Worm (Caenorhabditis elegans) whole organism, L2 larva: ENCODE data around the gene pars-1.

ENCODE experiments used
- C34F6.9 ChIP-seq: fragments of 150-350 bp; optimal IDR thresholded peaks from 2 replicates; lab custom pipeline; 2014; ENCODE audit warnings: missing biosample characterization, missing genetic modification characterization
- F13H6.1 ChIP-seq: sonication (generic microtip); optimal IDR thresholded peaks from 2 replicates; lab custom pipeline; 2016; ENCODE audit warnings: missing genetic modification characterization, missing compliant biosample characterization
- alr-1 ChIP-seq: fragments of 150-350 bp; optimal IDR thresholded peaks from 2 replicates; lab custom pipeline; 2014; ENCODE audit warnings: missing biosample characterization, missing genetic modification characterization
- aly-2 ChIP-seq: fragments of 150-350 bp; optimal IDR thresholded peaks from 2 replicates; lab custom pipeline; 2014; ENCODE audit warnings: missing biosample characterization, missing genetic modification characterization
- ama-1 ChIP-seq: fragments of 150-350 bp; optimal IDR thresholded peaks from 2 replicates; lab custom pipeline; 2018; ENCODE audit warnings: inconsistent platforms
- blmp-1 ChIP-seq: sonication (generic microtip); optimal IDR thresholded peaks from 2 replicates; lab custom pipeline; 2017; ENCODE audit warnings: missing genetic modification characterization, mild to moderate bottlenecking, missing compliant biosample characterization, antibody characterized with exemption, moderate library complexity; ENCODE audit not compliant: insufficient read depth
- ceh-16 ChIP-seq: fragments of 150-350 bp; optimal IDR thresholded peaks from 2 replicates; lab custom pipeline; 2014; ENCODE audit warnings: missing biosample characterization, missing genetic modification characterization
- crh-2 ChIP-seq: sonication (generic microtip); optimal IDR thresholded peaks from 2 replicates; lab custom pipeline; 2017; ENCODE audit warnings: missing biosample characterization, missing genetic modification characterization
- dmd-4 ChIP-seq: sonication (generic microtip); optimal IDR thresholded peaks from 2 replicates; lab custom pipeline; 2017; ENCODE audit warnings: missing biosample characterization, missing genetic modification characterization
- egl-27 ChIP-seq: sonication (generic microtip); optimal IDR thresholded peaks from 3 replicates; lab custom pipeline; 2017; ENCODE audit warnings: missing biosample characterization, missing genetic modification reagents, missing genetic modification characterization
- elt-1 ChIP-seq: fragments of 150-350 bp; optimal IDR thresholded peaks from 2 replicates; lab custom pipeline; 2014; ENCODE audit warnings: missing biosample characterization, missing genetic modification characterization
- elt-3 ChIP-seq: sonication (generic microtip); optimal IDR thresholded peaks from 2 replicates; lab custom pipeline; 2017; ENCODE audit warnings: missing biosample characterization, missing genetic modification characterization
- gmeb-1 ChIP-seq: fragments of 150-350 bp; optimal IDR thresholded peaks from 2 replicates; lab custom pipeline; 2014; ENCODE audit warnings: missing biosample characterization, missing genetic modification characterization
- lin-13 ChIP-seq: fragments of 150-350 bp; optimal IDR thresholded peaks from 2 replicates; lab custom pipeline; 2014; ENCODE audit warnings: missing biosample characterization, missing genetic modification reagents, missing genetic modification characterization
- lin-39 ChIP-seq: fragments of 150-350 bp; optimal IDR thresholded peaks from 2 replicates; lab custom pipeline; 2014; ENCODE audit warnings: missing biosample characterization, missing genetic modification reagents, missing genetic modification characterization
- lsy-2 ChIP-seq, 2 experiments: fragments of 150-350 bp in 1 of 2; sonication (generic microtip) in 1 of 2; optimal IDR thresholded peaks; 2 replicates each; lab custom pipeline; 2014 to 2017; ENCODE audit warnings: missing biosample characterization in 2 of 2, missing genetic modification characterization in 2 of 2
- mbf-1 ChIP-seq: sonication (generic microtip); optimal IDR thresholded peaks from 2 replicates; lab custom pipeline; 2017; ENCODE audit warnings: missing biosample characterization, missing genetic modification characterization
- nhr-10 ChIP-seq: sonication (generic microtip); optimal IDR thresholded peaks from 2 replicates; lab custom pipeline; 2017; ENCODE audit warnings: missing biosample characterization, missing genetic modification characterization
- nhr-11 ChIP-seq: fragments of 150-350 bp; optimal IDR thresholded peaks from 2 replicates; lab custom pipeline; 2014; ENCODE audit warnings: missing biosample characterization, missing genetic modification characterization
- nhr-12 ChIP-seq: fragments of 150-350 bp; optimal IDR thresholded peaks from 2 replicates; lab custom pipeline; 2014; ENCODE audit warnings: missing biosample characterization, missing genetic modification characterization
- nhr-129 ChIP-seq: fragments of 150-350 bp; optimal IDR thresholded peaks from 2 replicates; lab custom pipeline; 2014; ENCODE audit warnings: missing biosample characterization, missing genetic modification characterization
- nhr-21 ChIP-seq: fragments of 150-350 bp; optimal IDR thresholded peaks from 2 replicates; lab custom pipeline; 2014; ENCODE audit warnings: missing biosample characterization, missing genetic modification characterization
- nhr-237 ChIP-seq: fragments of 150-350 bp; optimal IDR thresholded peaks from 2 replicates; lab custom pipeline; 2014; ENCODE audit warnings: missing biosample characterization, missing genetic modification characterization
- nhr-6 ChIP-seq: fragments of 150-350 bp; optimal IDR thresholded peaks from 2 replicates; lab custom pipeline; 2014; ENCODE audit warnings: missing biosample characterization, missing genetic modification characterization
- nhr-77 ChIP-seq: fragments of 150-350 bp; optimal IDR thresholded peaks from 2 replicates; lab custom pipeline; 2014; ENCODE audit warnings: missing biosample characterization, missing genetic modification characterization
- sma-9 ChIP-seq, 2 experiments: fragments of 150-350 bp in 1 of 2; sonication (generic microtip) in 1 of 2; optimal IDR thresholded peaks; 2 replicates each; lab custom pipeline; 2014 to 2016; ENCODE audit warnings: missing genetic modification characterization in 2 of 2, mild to moderate bottlenecking in 1 of 2, missing biosample characterization in 1 of 2, missing compliant biosample characterization in 1 of 2, missing genetic modification reagents in 1 of 2, moderate library complexity in 1 of 2
- unc-39 ChIP-seq: fragments of 150-350 bp; optimal IDR thresholded peaks from 2 replicates; lab custom pipeline; 2014; ENCODE audit warnings: missing biosample characterization, missing genetic modification characterization
- unc-55 ChIP-seq: fragments of 150-350 bp; sonication (generic microtip); optimal IDR thresholded peaks from 3 replicates; lab custom pipeline; 2014; ENCODE audit warnings: missing biosample characterization, missing genetic modification reagents, missing genetic modification characterization
- unc-62 ChIP-seq: fragments of 150-350 bp; optimal IDR thresholded peaks from 2 replicates; lab custom pipeline; 2014; ENCODE audit warnings: missing biosample characterization, missing genetic modification reagents, missing genetic modification characterization
- zag-1 ChIP-seq: fragments of 150-350 bp; optimal IDR thresholded peaks from 2 replicates; lab custom pipeline; 2014; ENCODE audit warnings: missing biosample characterization, missing genetic modification characterization
- ztf-11 ChIP-seq: sonication (generic microtip); optimal IDR thresholded peaks from 2 replicates; lab custom pipeline; 2017; ENCODE audit warnings: missing biosample characterization, missing genetic modification characterization
- ztf-4 ChIP-seq: fragments of 150-350 bp; optimal IDR thresholded peaks from 2 replicates; lab custom pipeline; 2014; ENCODE audit warnings: missing biosample characterization, missing genetic modification characterization

pars-1 gene

ce11 chrIII:7239416-7239815, 589 bp downstream of the pars-1 start:
- TF ChIP-seq F13H6.1 (tag; lab: Kevin White, UChicago), result no peak
- TF ChIP-seq ztf-4 (tag; lab: Kevin White, UChicago), result no peak
- TF ChIP-seq dmd-4 (tag; lab: Kevin White, UChicago), result no peak
- no peak for TF ChIP-seq unc-39
- TF ChIP-seq elt-3 (tag; lab: Kevin White, UChicago), result no peak
- no peak for TF ChIP-seq gmeb-1
- no peak for TF ChIP-seq ztf-11
- no peak for TF ChIP-seq nhr-77
- TF ChIP-seq aly-2 (tag; lab: Kevin White, UChicago), result no peak
- no peak for TF ChIP-seq nhr-12 (tag; lab: Kevin White, UChicago)
- TF ChIP-seq alr-1 (tag; lab: Kevin White, UChicago), result no peak

DNA sequence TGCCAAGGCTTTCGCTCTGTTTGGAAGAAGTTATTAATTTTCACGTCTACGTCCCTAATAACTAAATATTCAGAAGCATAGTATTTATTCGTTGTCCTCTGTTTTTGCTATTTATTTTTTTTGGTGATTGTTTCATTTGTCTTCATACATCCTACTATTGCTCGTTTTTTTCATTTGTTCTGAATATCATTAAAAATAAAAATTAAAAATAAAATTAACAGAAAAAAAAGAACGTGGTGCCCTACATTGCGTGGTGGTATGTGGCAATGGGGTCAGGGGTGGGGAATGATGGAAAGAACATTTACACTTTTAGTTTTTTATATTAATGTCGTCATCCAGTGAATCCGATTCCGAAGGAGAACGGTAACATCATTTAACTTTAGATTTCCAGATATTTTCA, 2.2 kb downstream of the pars-1 start, which contains the start of gene ztf-31:
TSS of gene ztf-31 (plus strand) at position 301 of the 400 bp plus-strand sequence.
- TF ChIP-seq unc-62 (GFP tag; lab: Kevin White, UChicago) (no peak), aly-2 (tag; lab: Kevin White, UChicago) (no peak), nhr-237 (tag; lab: Kevin White, UChicago) (no peak), sma-9 (GFP tag; optimal IDR thresholded peaks at IDR 0.05; lab: Kevin White, UChicago) (no peak), sma-9 (tag; optimal IDR thresholded peaks at IDR 0.05; lab: Kevin White, UChicago) (no peak), nhr-10 (no peak), zag-1 (no peak)

- TF ChIP-seq ztf-4 (tag; lab: Kevin White, UChicago) (no peak), unc-39 (no peak), unc-62 (GFP tag; lab: Kevin White, UChicago) (no peak), egl-27 (tag; lab: Kevin White, UChicago) (no peak), aly-2 (tag; lab: Kevin White, UChicago) (no peak), nhr-10 (no peak), blmp-1 (tag; lab: Kevin White, UChicago) (no peak), lsy-2 (tag; optimal IDR thresholded peaks at IDR 0.05; lab: Kevin White, UChicago) (no peak), mbf-1 (tag; lab: Kevin White, UChicago) (no peak), nhr-21 (no peak), lin-39 (tag; lab: Kevin White, UChicago) (no peak), dmd-4 (tag; lab: Kevin White, UChicago) (no peak), nhr-12 (tag; lab: Kevin White, UChicago) (no peak), nhr-77 (no peak), ama-1 (no peak), elt-1 (no peak), ceh-16 (no peak)
These were observed 4.2 kb downstream of the pars-1 start, which contains the start of gene osm-10 for ce11 chrIII:7242988-7243387. osm-10 (plus strand) TSS chrIII:7243280.

DNA sequence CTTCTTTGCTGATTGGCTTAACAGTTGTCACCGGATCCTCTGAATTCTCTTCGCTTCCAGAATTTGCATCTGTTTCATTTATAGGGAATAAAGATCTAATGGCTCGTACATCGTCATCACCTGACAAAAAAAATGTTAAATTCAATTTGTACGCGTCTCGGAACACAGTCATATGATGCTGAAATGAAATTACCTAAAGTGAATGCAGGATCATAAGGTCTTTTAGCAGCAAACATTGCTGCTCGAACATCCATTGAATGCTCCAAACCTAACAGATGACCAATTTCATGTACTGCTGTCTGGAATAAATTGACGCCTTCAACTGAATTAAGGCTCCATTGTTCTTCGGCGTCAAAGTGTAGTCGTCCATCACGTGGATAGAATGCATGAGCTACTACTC, 7.6 kb downstream of the pars-1 start:
- TF ChIP-seq nhr-12 (tag; lab: Kevin White, UChicago) (no peak), ztf-4 (tag; lab: Kevin White, UChicago) (no peak), nhr-11 (tag; lab: Kevin White, UChicago) (no peak), sma-9 (GFP tag; optimal IDR thresholded peaks at IDR 0.05; lab: Kevin White, UChicago) (no peak), sma-9 (tag; optimal IDR thresholded peaks at IDR 0.05; lab: Kevin White, UChicago) (no peak), C34F6.9 (tag; lab: Kevin White, UChicago) (no peak), ama-1 (no peak)

DNA sequence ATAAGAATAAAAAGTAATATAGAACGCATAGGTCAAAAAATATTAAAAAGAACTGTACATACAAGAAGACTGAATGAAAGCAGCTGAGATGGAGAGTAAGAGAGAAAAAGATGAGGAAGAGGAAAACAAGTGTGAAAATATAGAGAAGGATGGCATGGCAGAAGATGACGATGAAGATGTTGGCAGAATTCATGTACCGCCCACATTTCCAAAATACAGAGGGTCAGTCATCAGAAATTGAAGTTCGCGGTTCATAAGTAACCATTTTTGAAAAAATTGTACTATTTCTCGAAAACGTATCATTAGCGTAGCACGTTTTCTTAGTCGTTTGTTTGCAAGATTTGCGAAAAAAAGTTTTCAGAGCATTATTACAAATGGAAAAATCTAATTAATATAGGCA, 8.9 kb downstream of the pars-1 start, which contains the start of gene zmp-6:
TSS of gene zmp-6 (minus strand) at position 101 of the 400 bp plus-strand sequence.
- no peak for TF ChIP-seq nhr-129

DNA sequence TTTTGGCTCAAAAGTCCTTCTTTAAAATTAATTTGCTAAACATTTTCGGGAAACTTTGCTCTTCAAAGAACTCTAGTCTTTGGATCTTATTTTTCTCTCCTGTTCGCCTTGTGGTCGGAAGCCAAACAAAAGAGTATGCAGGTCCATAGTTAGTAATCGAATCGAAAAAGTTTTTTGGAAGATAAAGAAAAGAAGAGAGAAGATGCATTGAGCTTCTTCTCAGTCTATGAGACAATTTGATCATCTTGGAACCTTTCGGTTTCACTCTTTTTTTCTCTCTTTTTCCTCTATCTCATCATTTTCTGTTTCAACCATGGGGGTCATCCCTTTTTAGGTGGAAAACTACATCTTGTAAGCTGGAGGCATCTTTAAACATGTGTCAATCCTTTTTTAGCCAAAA, 14.8 kb downstream of the pars-1 start:
- TF ChIP-seq nhr-6 (tag; lab: Kevin White, UChicago) (no peak), lsy-2 (tag; optimal IDR thresholded peaks at IDR 0.05; lab: Kevin White, UChicago) (peak in 1 of 2 experiments; percentile 21), elt-3 (tag; lab: Kevin White, UChicago) (no peak), sma-9 (GFP tag; optimal IDR thresholded peaks at IDR 0.05; lab: Kevin White, UChicago) (peak; percentile 41), sma-9 (tag; optimal IDR thresholded peaks at IDR 0.05; lab: Kevin White, UChicago) (no peak), unc-55 (GFP tag; lab: Kevin White, UChicago) (no peak), unc-39 (no peak), nhr-10 (no peak), crh-2 (tag; lab: Kevin White, UChicago) (no peak), nhr-21 (no peak), lin-13 (GFP tag; lab: Kevin White, UChicago) (no peak)
